Worm (Caenorhabditis elegans) whole organism, mixed stage, embryonic: ENCODE results near the gene mltn-13.

Experiments used
- blmp-1 ChIP-seq: fragments of 150-350 bp; optimal IDR thresholded peaks from 2 replicates; lab custom pipeline; 2014; ENCODE audit warnings: missing biosample characterization, missing genetic modification characterization
- ceh-83 ChIP-seq: fragments of 200-800 bp; sonication (Bioruptor generic); optimal IDR thresholded peaks from 2 replicates; lab custom pipeline; 2018; ENCODE audit warnings: mild to moderate bottlenecking, missing genetic modification characterization, missing compliant biosample characterization
- drap-1 ChIP-seq: fragments of 200-800 bp; sonication (Bioruptor generic); optimal IDR thresholded peaks from 3 replicates; lab custom pipeline; 2018; ENCODE audit warnings: mild to moderate bottlenecking, missing genetic modification characterization, missing compliant biosample characterization
- lin-13 ChIP-seq: fragments of 150-350 bp; optimal IDR thresholded peaks from 2 replicates; lab custom pipeline; 2014; ENCODE audit warnings: missing biosample characterization, missing genetic modification characterization
- mep-1 ChIP-seq: fragments of 150-350 bp; optimal IDR thresholded peaks from 2 replicates; lab custom pipeline; 2017; ENCODE audit warnings: missing biosample characterization, missing genetic modification reagents, missing genetic modification characterization, inconsistent platforms
- mls-2 ChIP-seq: sonication (generic microtip); optimal IDR thresholded peaks from 2 replicates; lab custom pipeline; 2016; ENCODE audit warnings: mild to moderate bottlenecking, missing genetic modification characterization, moderate library complexity, missing compliant biosample characterization
- nhr-12 ChIP-seq: fragments of 150-350 bp; optimal IDR thresholded peaks from 2 replicates; lab custom pipeline; 2014; ENCODE audit warnings: missing biosample characterization, missing genetic modification characterization
- nhr-28 ChIP-seq: fragments of 150-350 bp; optimal IDR thresholded peaks from 2 replicates; lab custom pipeline; 2014; ENCODE audit warnings: missing biosample characterization, missing genetic modification characterization
- pha-4 ChIP-seq: fragments of 150-350 bp; optimal IDR thresholded peaks from 2 replicates; lab custom pipeline; 2018; ENCODE audit warnings: missing biosample characterization, missing genetic modification reagents, missing genetic modification characterization
- snpc-4 ChIP-seq: fragments of 150-350 bp; optimal IDR thresholded peaks from 2 replicates; lab custom pipeline; 2014; ENCODE audit warnings: missing biosample characterization, missing genetic modification characterization
- sptf-1 ChIP-seq: sonication (generic microtip); optimal IDR thresholded peaks from 2 replicates; lab custom pipeline; 2017; ENCODE audit warnings: mild to moderate bottlenecking, missing genetic modification characterization, moderate library complexity, missing compliant biosample characterization
- ztf-11 ChIP-seq: fragments of 150-350 bp; optimal IDR thresholded peaks from 2 replicates; lab custom pipeline; 2014; ENCODE audit warnings: missing biosample characterization, missing genetic modification characterization

DNA sequence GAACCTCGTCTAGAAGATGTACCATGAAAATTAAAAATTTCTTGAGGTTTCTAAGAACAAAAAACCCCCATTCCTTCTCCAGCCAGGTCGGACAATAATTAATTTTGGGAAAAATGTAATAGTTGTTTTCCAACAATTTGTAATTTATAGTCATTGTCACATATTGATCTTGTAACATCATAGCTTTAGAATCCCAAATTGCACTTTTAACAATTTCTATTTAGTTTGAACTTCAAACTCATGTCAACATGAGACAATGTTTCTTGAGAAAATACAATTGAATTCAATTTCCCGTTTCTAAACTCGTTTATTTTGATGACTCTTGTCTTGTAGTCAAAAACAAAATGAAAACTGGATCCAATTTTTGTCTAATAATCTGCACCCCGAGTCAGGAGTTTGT is 47.9 kb downstream of the mltn-13 start:
- TF ChIP-seq nhr-28 (tag; lab: Kevin White, UChicago): no peak
- no peak for TF ChIP-seq snpc-4 (tag; lab: Kevin White, UChicago)
- TF ChIP-seq ceh-83 (GFP tag; lab: Kevin White, UChicago): no peak
- no peak for TF ChIP-seq blmp-1
- no peak for TF ChIP-seq pha-4 (tag; lab: Kevin White, UChicago)
- no peak for TF ChIP-seq drap-1 (GFP tag; lab: Kevin White, UChicago)
- no peak for TF ChIP-seq sptf-1 (tag; lab: Kevin White, UChicago)
- TF ChIP-seq ztf-11: no peak
- no peak for TF ChIP-seq lin-13 (tag; lab: Kevin White, UChicago)
- no peak for TF ChIP-seq nhr-12
- no peak for TF ChIP-seq mep-1 (tag; lab: Kevin White, UChicago)
- no peak for TF ChIP-seq mls-2 (tag; lab: Kevin White, UChicago)
